Fruit fly (Drosophila melanogaster) whole organism, embryonic: ENCODE results near the gene CG33191.

Experiments used
- Abd-B ChIP-seq: fragments of 200-800 bp; sonication (Bioruptor generic); optimal IDR thresholded peaks from 2 replicates; lab custom pipeline; 2018; ENCODE audit warnings: missing biosample characterization, mild to moderate bottlenecking, missing genetic modification characterization, moderate library complexity
- Adf1 ChIP-seq: fragments of 200-800 bp; sonication (Bioruptor generic); IDR thresholded peaks from 2 replicates; pipeline ENCODE4 v1.3.6; 2022; ENCODE audit warnings: missing biosample characterization, missing genetic modification characterization
- CG10654 ChIP-seq: fragments of 200-800 bp; sonication (Bioruptor generic); optimal IDR thresholded peaks from 2 replicates; lab custom pipeline; 2016; ENCODE audit warnings: missing biosample characterization, missing genetic modification characterization
- CG11247 ChIP-seq: fragments of 200-800 bp; sonication (Bioruptor generic); IDR thresholded peaks from 2 replicates; pipeline ENCODE4 v1.3.6; 2022; ENCODE audit warnings: missing biosample characterization, missing genetic modification characterization
- CG12659 ChIP-seq: fragments of 200-800 bp; sonication (Bioruptor generic); optimal IDR thresholded peaks from 3 replicates; lab custom pipeline; 2017; ENCODE audit warnings: mild to moderate bottlenecking, missing biosample characterization, missing genetic modification reagents, missing genetic modification characterization
- CG1832 ChIP-seq: fragments of 200-800 bp; sonication (Bioruptor generic); optimal IDR thresholded peaks from 2 replicates; lab custom pipeline; 2017; ENCODE audit warnings: missing biosample characterization, mild to moderate bottlenecking, missing genetic modification characterization, inconsistent platforms
- CG18599 ChIP-seq: fragments of 200-800 bp; sonication (Bioruptor generic); optimal IDR thresholded peaks from 3 replicates; lab custom pipeline; 2017; ENCODE audit warnings: missing biosample characterization, missing genetic modification characterization, mild to moderate bottlenecking, moderate library complexity, missing genetic modification reagents
- CG2116 ChIP-seq: fragments of 200-800 bp; sonication (Bioruptor generic); optimal IDR thresholded peaks from 3 replicates; lab custom pipeline; 2018; ENCODE audit warnings: missing biosample characterization, mild to moderate bottlenecking, missing genetic modification characterization
- CG32767 ChIP-seq: fragments of 200-800 bp; sonication (Bioruptor generic); IDR thresholded peaks from 2 replicates; pipeline ENCODE4 v1.3.6; 2022; ENCODE audit warnings: missing biosample characterization, missing genetic modification characterization
- CG33557 ChIP-seq: fragments of 200-800 bp; sonication (Bioruptor generic); optimal IDR thresholded peaks from 2 replicates; lab custom pipeline; 2019; ENCODE audit warnings: missing biosample characterization, mild to moderate bottlenecking, missing genetic modification characterization, moderate library complexity
- CG6175 ChIP-seq: fragments of 200-800 bp; sonication (Bioruptor generic); IDR thresholded peaks from 3 replicates; pipeline ENCODE4 v1.3.6; 2022; ENCODE audit warnings: missing biosample characterization, missing genetic modification characterization
- CG6813 ChIP-seq: fragments of 200-800 bp; sonication (Bioruptor generic); optimal IDR thresholded peaks from 2 replicates; lab custom pipeline; 2017; ENCODE audit warnings: missing biosample characterization, missing genetic modification characterization, mild to moderate bottlenecking, moderate library complexity, missing genetic modification reagents
- CG7556 ChIP-seq: fragments of 200-800 bp; sonication (Bioruptor generic); optimal IDR thresholded peaks from 2 replicates; lab custom pipeline; 2017; ENCODE audit warnings: missing biosample characterization, mild to moderate bottlenecking, missing genetic modification characterization
- CG8281 ChIP-seq: fragments of 200-800 bp; sonication (Bioruptor generic); optimal IDR thresholded peaks from 2 replicates; lab custom pipeline; 2018; ENCODE audit warnings: missing biosample characterization, mild to moderate bottlenecking, missing genetic modification characterization, moderate library complexity
- CG8388 ChIP-seq: fragments of 200-800 bp; sonication (Bioruptor generic); optimal IDR thresholded peaks from 2 replicates; lab custom pipeline; 2019; ENCODE audit warnings: missing biosample characterization, mild to moderate bottlenecking, missing genetic modification characterization, moderate library complexity
- CG8924 ChIP-seq: fragments of 200-800 bp; optimal IDR thresholded peaks from 3 replicates; lab custom pipeline; 2019; ENCODE audit warnings: missing biosample characterization, mild to moderate bottlenecking, missing genetic modification characterization, moderate library complexity
- CG9609 ChIP-seq: fragments of 200-800 bp; sonication (Bioruptor generic); optimal IDR thresholded peaks from 3 replicates; lab custom pipeline; 2016; ENCODE audit warnings: missing biosample characterization, missing genetic modification characterization
- Chrac-16 ChIP-seq: fragments of 200-800 bp; sonication (Bioruptor generic); optimal IDR thresholded peaks from 3 replicates; lab custom pipeline; 2016; ENCODE audit warnings: missing biosample characterization, missing genetic modification characterization
- HHEX ChIP-seq: fragments of 200-800 bp; sonication (Bioruptor generic); optimal IDR thresholded peaks from 3 replicates; lab custom pipeline; 2017; ENCODE audit warnings: missing biosample characterization, mild to moderate bottlenecking, missing genetic modification characterization, missing genetic modification reagents
- HmgD ChIP-seq: fragments of 200-800 bp; sonication (Bioruptor generic); optimal IDR thresholded peaks from 3 replicates; lab custom pipeline; 2016; ENCODE audit warnings: missing biosample characterization, missing genetic modification characterization
- Kr ChIP-seq: fragments of 200-800 bp; sonication (Bioruptor generic); optimal IDR thresholded peaks from 2 replicates; lab custom pipeline; 2017; ENCODE audit warnings: missing biosample characterization, mild to moderate bottlenecking, missing genetic modification characterization
- MESR4 ChIP-seq: fragments of 200-800 bp; sonication (Bioruptor generic); optimal IDR thresholded peaks from 2 replicates; lab custom pipeline; 2018; ENCODE audit warnings: missing biosample characterization, mild to moderate bottlenecking, missing genetic modification characterization, moderate library complexity
- Mad ChIP-seq: fragments of 200-800 bp; sonication (Bioruptor generic); optimal IDR thresholded peaks from 2 replicates; lab custom pipeline; 2016; ENCODE audit warnings: missing biosample characterization, missing genetic modification characterization
- Neu2 ChIP-seq: fragments of 200-800 bp; sonication (Bioruptor generic); optimal IDR thresholded peaks from 3 replicates; lab custom pipeline; 2016; ENCODE audit warnings: missing biosample characterization, missing genetic modification characterization, borderline replicate concordance
- Pdp1 ChIP-seq, 2 experiments: fragments of 200-800 bp; sonication (Bioruptor generic); optimal IDR thresholded peaks; 3 replicates each; lab custom pipeline; 2016; ENCODE audit warnings: missing biosample characterization in 2 of 2, missing genetic modification characterization in 2 of 2, mild to moderate bottlenecking in 1 of 2, moderate library complexity in 1 of 2
- Ptx1 ChIP-seq: fragments of 200-800 bp; sonication (Bioruptor generic); IDR thresholded peaks from 2 replicates; pipeline ENCODE4 v1.3.6; 2022; ENCODE audit warnings: missing biosample characterization, missing genetic modification characterization
- Ssrp ChIP-seq: fragments of 200-800 bp; sonication (Bioruptor generic); optimal IDR thresholded peaks from 2 replicates; lab custom pipeline; 2018; ENCODE audit warnings: missing biosample characterization, mild to moderate bottlenecking, missing genetic modification characterization, moderate library complexity
- Stat92E ChIP-seq, 3 experiments: fragments of >200 bp in 2 of 3; fragments of 200-800 bp in 1 of 3; sonication (Bioruptor generic) in 1 of 3; optimal IDR thresholded peaks; 2 replicates each; lab custom pipeline; 2017 to 2019; ENCODE audit warnings: missing biosample characterization in 3 of 3, missing genetic modification characterization in 3 of 3, mild to moderate bottlenecking in 1 of 3, moderate library complexity in 1 of 3
- ac ChIP-seq: fragments of 200-800 bp; sonication (Bioruptor generic); optimal IDR thresholded peaks from 3 replicates; lab custom pipeline; 2017; ENCODE audit warnings: missing biosample characterization, mild to moderate bottlenecking, missing genetic modification characterization
- ase ChIP-seq: fragments of 200-800 bp; sonication (Bioruptor generic); IDR thresholded peaks from 3 replicates; pipeline ENCODE4 v1.3.6; 2022; ENCODE audit warnings: missing biosample characterization, missing genetic modification characterization
- cato ChIP-seq: fragments of 200-800 bp; sonication (Bioruptor generic); optimal IDR thresholded peaks from 2 replicates; lab custom pipeline; 2016; ENCODE audit warnings: missing biosample characterization, missing genetic modification characterization, borderline replicate concordance
- cg ChIP-seq: fragments of 200-800 bp; sonication (Bioruptor generic); optimal IDR thresholded peaks from 3 replicates; lab custom pipeline; 2019; ENCODE audit warnings: missing biosample characterization, mild to moderate bottlenecking, missing genetic modification characterization, moderate library complexity
- croc ChIP-seq: fragments of 200-800 bp; sonication (Bioruptor generic); conservative IDR thresholded peaks from 3 replicates; pipeline ENCODE4 v1.3.6; 2022; ENCODE audit warnings: missing biosample characterization, missing genetic modification characterization
- crp ChIP-seq, 2 experiments: fragments of 200-800 bp; sonication (Bioruptor generic); optimal IDR thresholded peaks; 2 replicates in 1 of 2; 3 replicates in 1 of 2; lab custom pipeline; 2017; ENCODE audit warnings: missing biosample characterization in 2 of 2, missing genetic modification characterization in 2 of 2, mild to moderate bottlenecking in 1 of 2, moderate library complexity in 1 of 2
- dati ChIP-seq: fragments of 200-800 bp; sonication (Bioruptor generic); IDR thresholded peaks from 2 replicates; pipeline ENCODE4 v1.3.6; 2022; ENCODE audit warnings: missing biosample characterization, missing genetic modification characterization
- dpn ChIP-seq, 2 experiments: fragments of 200-800 bp; sonication (Bioruptor generic); optimal IDR thresholded peaks; 3 replicates each; lab custom pipeline; 2016; ENCODE audit warnings: missing biosample characterization in 2 of 2, missing genetic modification characterization in 2 of 2
- esg ChIP-seq: fragments of 200-800 bp; sonication (Bioruptor generic); conservative IDR thresholded peaks from 2 replicates; pipeline ENCODE4 v1.3.6; 2022; ENCODE audit warnings: missing biosample characterization, missing genetic modification characterization
- fd3F ChIP-seq: fragments of 200-800 bp; sonication (Bioruptor generic); optimal IDR thresholded peaks from 2 replicates; lab custom pipeline; 2018; ENCODE audit warnings: missing biosample characterization, mild to moderate bottlenecking, missing genetic modification characterization, moderate library complexity
- grn ChIP-seq: fragments of 200-800 bp; sonication (Bioruptor generic); optimal IDR thresholded peaks from 3 replicates; lab custom pipeline; 2017; ENCODE audit warnings: missing biosample characterization, missing genetic modification characterization
- gt ChIP-seq: fragments of 200-800 bp; sonication (Bioruptor generic); IDR thresholded peaks from 2 replicates; pipeline ENCODE4 v1.3.6; 2022; ENCODE audit warnings: missing biosample characterization, missing genetic modification characterization
- hbn ChIP-seq: fragments of 200-800 bp; sonication (Bioruptor generic); IDR thresholded peaks from 2 replicates; pipeline ENCODE4 v1.3.6; 2022; ENCODE audit warnings: missing biosample characterization, missing genetic modification characterization; ENCODE audit not compliant: partially characterized antibody
- hth ChIP-seq: fragments of >200 bp; optimal IDR thresholded peaks from 2 replicates; lab custom pipeline; 2017; ENCODE audit warnings: inconsistent platforms
- nerfin-1 ChIP-seq: fragments of 200-800 bp; sonication (Bioruptor generic); optimal IDR thresholded peaks from 3 replicates; lab custom pipeline; 2019; ENCODE audit warnings: missing biosample characterization, mild to moderate bottlenecking, missing genetic modification characterization, moderate library complexity
- pros ChIP-seq: fragments of 200-800 bp; sonication (Bioruptor generic); optimal IDR thresholded peaks from 3 replicates; lab custom pipeline; 2019; ENCODE audit warnings: missing biosample characterization, mild to moderate bottlenecking, missing genetic modification characterization, moderate library complexity
- shn ChIP-seq: fragments of 200-800 bp; sonication (Bioruptor generic); optimal IDR thresholded peaks from 3 replicates; lab custom pipeline; 2016; ENCODE audit warnings: missing biosample characterization, missing genetic modification characterization
- sqz ChIP-seq: fragments of 200-800 bp; sonication (Bioruptor generic); optimal IDR thresholded peaks from 3 replicates; lab custom pipeline; 2018; ENCODE audit warnings: missing biosample characterization, mild to moderate bottlenecking, missing genetic modification characterization
- tll ChIP-seq, 2 experiments: fragments of 200-800 bp in 1 of 2; fragments of >200 bp in 1 of 2; sonication (Bioruptor generic) in 1 of 2; optimal IDR thresholded peaks; 2 replicates each; lab custom pipeline; 2017 to 2019; ENCODE audit warnings: missing biosample characterization in 2 of 2, missing genetic modification characterization in 2 of 2, mild to moderate bottlenecking in 1 of 2, moderate library complexity in 1 of 2
- zen ChIP-seq: fragments of 200-800 bp; sonication (Bioruptor generic); optimal IDR thresholded peaks from 3 replicates; lab custom pipeline; 2018; ENCODE audit warnings: missing biosample characterization, mild to moderate bottlenecking, missing genetic modification characterization, moderate library complexity

The CG33191 gene

dm6 chr3R:8820428-8820912 lies 40.7 kb upstream of the CG33191 start, which contains the start of gene aqz (continued):
- TF ChIP-seq CG6813 (GFP tag; lab: Kevin White, UChicago) (peak; percentile 51), hbn (GFP tag; lab: Robert Waterston, UW) (no peak; the same call in 1 of the 2 replicates), HmgD (GFP tag; lab: Kevin White, UChicago) (peak; percentile 81), Ssrp (tag; lab: Kevin White, UChicago) (no peak), nerfin-1 (tag; lab: Kevin White, UChicago) (peak; percentile 46), CG18599 (GFP tag; lab: Kevin White, UChicago) (peak; percentile 63), Adf1 (GFP tag; lab: Robert Waterston, UW) (peak; percentile 68; the same call in 1 of the 2 replicates), Ptx1 (GFP tag; lab: Robert Waterston, UW) (peak; percentile 51), CG9609 (peak; percentile 53), zen (peak; percentile 80), Kr (GFP tag; lab: Kevin White, UChicago) (no peak), hth (no peak), CG1832 (GFP tag; lab: Kevin White, UChicago) (no peak), CG33557 (peak; percentile 58), HHEX (GFP tag; lab: Kevin White, UChicago) (peak; percentile 63), cg (peak; percentile 66), CG8388 (peak; percentile 12), pros (GFP tag; lab: Kevin White, UChicago) (no peak), CG12659 (GFP tag; lab: Kevin White, UChicago) (peak; percentile 73), CG8924 (tag; lab: Kevin White, UChicago) (peak; percentile 84), CG11247 (GFP tag; lab: Robert Waterston, UW) (peak; percentile 73), esg (GFP tag; lab: Robert Waterston, UW) (no peak), sqz (GFP tag; lab: Kevin White, UChicago) (peak; percentile 48), Stat92E (GFP tag; optimal IDR thresholded peaks at IDR 0.05; lab: Kevin White, UChicago) (peak in 1 of 3 experiments; percentile 90), Chrac-16 (GFP tag; lab: Kevin White, UChicago) (peak; percentile 32), gt (GFP tag; lab: Robert Waterston, UW) (no peak), cato (GFP tag; lab: Kevin White, UChicago) (no peak), CG6175 (GFP tag; lab: Robert Waterston, UW) (0 out of 3 replicates have a peak, but pooled peaks have one; percentile 43), Neu2 (GFP tag; lab: Kevin White, UChicago) (peak; percentile 91), CG32767 (GFP tag; lab: Robert Waterston, UW) (peak; percentile 98), Abd-B (peak; percentile 77), dati (GFP tag; lab: Robert Waterston, UW) (0 out of 2 replicates have a peak, but pooled peaks have one; percentile 33), grn (GFP tag; lab: Kevin White, UChicago) (peak; percentile 89), MESR4 (peak; percentile 76), croc (GFP tag; lab: Robert Waterston, UW) (no peak), ase (no peak), dpn (GFP tag; optimal IDR thresholded peaks at IDR 0.05; lab: Kevin White, UChicago) (peak; percentile 56 to 58), Pdp1 (GFP tag; optimal IDR thresholded peaks at IDR 0.05; lab: Kevin White, UChicago) (peak; percentile 66 to 74), CG2116 (GFP tag; lab: Kevin White, UChicago) (peak; percentile 100), Mad (GFP tag; lab: Kevin White, UChicago) (peak; percentile 68), crp (GFP tag; optimal IDR thresholded peaks at IDR 0.05; lab: Kevin White, UChicago) (peak in 1 of 2 experiments; percentile 51), fd3F (GFP tag; lab: Kevin White, UChicago) (no peak), CG10654 (GFP tag; lab: Kevin White, UChicago) (peak; percentile 18), CG8281 (no peak), tll (GFP tag; optimal IDR thresholded peaks at IDR 0.05; lab: Kevin White, UChicago) (peak in 1 of 2 experiments; percentile 6), CG7556 (GFP tag; lab: Kevin White, UChicago) (no peak), ac (GFP tag; lab: Kevin White, UChicago) (no peak), shn (GFP tag; lab: Kevin White, UChicago) (peak; percentile 70)
